Fruit fly (Drosophila melanogaster): ENCODE results near the gene Dpy-30L2.

Gene Dpy-30L2

DNA sequence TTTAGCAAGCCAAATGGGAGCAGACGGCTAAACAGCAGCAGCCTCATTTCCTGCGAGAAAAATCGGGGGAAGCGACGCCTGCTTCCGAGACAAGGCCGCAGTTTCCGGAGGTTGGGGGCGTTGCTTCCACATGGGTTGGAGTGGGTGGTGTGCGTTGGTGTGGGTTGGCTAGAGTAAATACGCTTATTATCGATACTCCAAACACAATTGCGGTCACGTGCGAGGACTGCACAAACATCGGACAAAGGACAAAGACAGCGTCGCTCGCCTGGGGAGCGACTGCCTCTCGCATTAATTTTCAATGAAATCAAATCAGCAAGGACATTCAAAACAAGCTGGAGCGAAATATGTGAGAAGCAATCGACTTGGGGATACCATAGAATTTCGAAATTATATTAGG, 33.7 kb upstream of the Dpy-30L2 start:
- TF ChIP-seq ovo (GFP tag; optimal IDR thresholded peaks at IDR 0.05) (no peak), kay (GFP tag; ENCODE audit: borderline replicate concordance) (no peak), CG7101 (tag; optimal IDR thresholded peaks at IDR 0.05) (no peak), CG11617 (GFP tag; optimal IDR thresholded peaks at IDR 0.05) (no peak), cic (GFP tag; optimal IDR thresholded peaks at IDR 0.05) (no peak), CG5204 (GFP tag; optimal IDR thresholded peaks at IDR 0.05) (no peak), cnc (optimal IDR thresholded peaks at IDR 0.05) (no peak), bab1 (GFP tag; optimal IDR thresholded peaks at IDR 0.05) (no peak), CG14711 (tag; optimal IDR thresholded peaks at IDR 0.05) (no peak), Clk (GFP tag; optimal IDR thresholded peaks at IDR 0.05) (no peak)

DNA sequence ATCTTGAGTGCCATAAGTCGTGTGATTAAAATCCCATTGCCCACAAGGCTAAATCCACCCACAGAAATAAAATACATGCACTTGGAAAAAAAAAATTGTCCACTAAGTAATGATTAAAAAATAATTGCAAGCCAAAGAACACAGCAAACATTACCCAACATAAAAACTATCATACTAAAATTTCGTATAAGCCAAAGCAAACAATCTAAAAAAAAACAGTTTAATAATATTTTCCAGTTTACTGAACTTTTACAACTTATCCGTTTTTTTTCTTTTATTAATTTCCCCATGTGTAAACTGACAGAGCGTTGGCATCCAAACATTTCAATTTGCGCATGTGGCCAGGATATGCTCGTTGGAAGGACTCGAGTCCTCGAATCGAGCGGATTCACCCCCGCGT, 32.7 kb upstream of the Dpy-30L2 start:
- no peak for TF ChIP-seq Hr96 (GFP tag; optimal IDR thresholded peaks at IDR 0.05)
- TF ChIP-seq toe (GFP tag; optimal IDR thresholded peaks at IDR 0.05) = no peak
- TF ChIP-seq CG12768 (GFP tag; optimal IDR thresholded peaks at IDR 0.05) = no peak
- no peak for TF ChIP-seq cnc (optimal IDR thresholded peaks at IDR 0.05)
- no peak for TF ChIP-seq CG5204 (GFP tag; optimal IDR thresholded peaks at IDR 0.05)
- no peak for TF ChIP-seq ovo (GFP tag; optimal IDR thresholded peaks at IDR 0.05)
- TF ChIP-seq Clk (GFP tag; optimal IDR thresholded peaks at IDR 0.05) = no peak
- TF ChIP-seq CG7045 (GFP tag; optimal IDR thresholded peaks at IDR 0.05) = no peak
- TF ChIP-seq cic (GFP tag; optimal IDR thresholded peaks at IDR 0.05) = no peak

dm6 chr3L:4076907-4077306, 29.4 kb upstream of the Dpy-30L2 start:
- TF ChIP-seq CG1620 (GFP tag; optimal IDR thresholded peaks at IDR 0.05) (no peak), Crg-1 (GFP tag; optimal IDR thresholded peaks at IDR 0.05) (no peak), CG5204 (GFP tag; optimal IDR thresholded peaks at IDR 0.05) (no peak), pad (GFP tag; optimal IDR thresholded peaks at IDR 0.05) (no peak), tj (GFP tag; optimal IDR thresholded peaks at IDR 0.05) (no peak), toe (GFP tag; optimal IDR thresholded peaks at IDR 0.05) (no peak), cic (GFP tag; optimal IDR thresholded peaks at IDR 0.05) (no peak), CG11617 (GFP tag; optimal IDR thresholded peaks at IDR 0.05) (no peak)

DNA sequence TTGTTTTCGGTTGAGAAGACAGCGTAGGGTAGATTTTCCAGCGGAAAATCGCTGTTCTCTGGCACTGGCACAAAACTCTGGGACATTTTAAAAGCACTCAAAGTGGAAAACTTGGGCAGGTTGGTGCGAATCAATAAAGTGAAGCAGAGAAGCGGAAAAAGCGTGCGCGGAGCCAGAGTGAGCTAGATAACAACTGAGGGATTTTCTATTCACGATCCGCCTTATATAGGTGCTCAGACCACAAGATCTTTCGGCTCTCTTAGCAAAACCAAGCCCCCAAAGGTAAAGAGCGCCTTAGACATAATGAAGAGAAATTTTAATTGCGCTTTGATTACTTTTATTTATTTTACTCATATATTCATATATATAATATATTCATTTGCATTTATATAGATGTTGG, 26.2 kb upstream of the Dpy-30L2 start, which contains the start of gene Faa:
Faa (minus strand) TSS at position 200 of the 400 bp plus-strand sequence.
- TF ChIP-seq cnc (optimal IDR thresholded peaks at IDR 0.05) (no peak), cic (GFP tag; optimal IDR thresholded peaks at IDR 0.05) (no peak), CG14711 (tag; optimal IDR thresholded peaks at IDR 0.05) (no peak), CG7101 (tag; optimal IDR thresholded peaks at IDR 0.05) (no peak), CG12768 (GFP tag; optimal IDR thresholded peaks at IDR 0.05) (no peak), Crg-1 (GFP tag; optimal IDR thresholded peaks at IDR 0.05) (no peak), ovo (GFP tag; optimal IDR thresholded peaks at IDR 0.05) (no peak), toe (GFP tag; optimal IDR thresholded peaks at IDR 0.05) (no peak), CG7045 (GFP tag; optimal IDR thresholded peaks at IDR 0.05) (no peak), tj (GFP tag; optimal IDR thresholded peaks at IDR 0.05) (no peak), pad (GFP tag; optimal IDR thresholded peaks at IDR 0.05) (no peak), Hr96 (GFP tag; optimal IDR thresholded peaks at IDR 0.05) (no peak), bab1 (GFP tag; optimal IDR thresholded peaks at IDR 0.05) (no peak), CG1620 (GFP tag; optimal IDR thresholded peaks at IDR 0.05) (no peak), Clk (GFP tag; optimal IDR thresholded peaks at IDR 0.05) (no peak), CG11617 (GFP tag; optimal IDR thresholded peaks at IDR 0.05) (no peak), CG5204 (GFP tag; optimal IDR thresholded peaks at IDR 0.05) (no peak), Mnt (GFP tag; optimal IDR thresholded peaks at IDR 0.05) (no peak)

DNA sequence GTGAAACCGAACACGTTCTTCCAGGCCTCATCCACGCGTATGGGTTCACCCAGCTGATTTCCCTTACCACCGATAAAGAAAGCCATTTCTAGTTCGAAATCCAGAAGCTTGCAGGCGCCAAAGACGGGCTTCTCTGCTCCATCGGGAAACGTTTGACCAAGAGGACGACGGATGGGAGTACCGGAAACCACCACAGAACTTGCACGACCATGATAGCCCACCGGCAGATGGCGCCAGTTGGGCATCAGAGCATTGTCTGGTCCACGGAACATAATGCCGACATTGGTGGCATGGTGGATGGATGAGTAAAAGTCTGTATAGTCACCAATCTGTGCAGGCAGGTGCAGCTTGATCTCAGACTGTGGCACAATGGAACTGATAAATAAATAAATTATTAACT, 25.2 kb upstream of the Dpy-30L2 start:
- TF ChIP-seq CG5204 (GFP tag; optimal IDR thresholded peaks at IDR 0.05) = no peak

- TF ChIP-seq ovo (GFP tag; optimal IDR thresholded peaks at IDR 0.05) (peak; percentile 15), CG1620 (GFP tag; optimal IDR thresholded peaks at IDR 0.05) (no peak), CG11617 (GFP tag; optimal IDR thresholded peaks at IDR 0.05) (no peak), CG7045 (GFP tag; optimal IDR thresholded peaks at IDR 0.05) (peak; percentile 9), Clk (GFP tag; optimal IDR thresholded peaks at IDR 0.05) (peak; percentile 48), kay (GFP tag; ENCODE audit: borderline replicate concordance) (no peak), cic (GFP tag; optimal IDR thresholded peaks at IDR 0.05) (peak; percentile 34), cnc (optimal IDR thresholded peaks at IDR 0.05) (no peak), CG5204 (GFP tag; optimal IDR thresholded peaks at IDR 0.05) (no peak), Crg-1 (GFP tag; optimal IDR thresholded peaks at IDR 0.05) (no peak), Hr96 (GFP tag; optimal IDR thresholded peaks at IDR 0.05) (peak; percentile 31), Mnt (GFP tag; optimal IDR thresholded peaks at IDR 0.05) (peak; percentile 83), CG12768 (GFP tag; optimal IDR thresholded peaks at IDR 0.05) (peak; percentile 58), bab1 (GFP tag; optimal IDR thresholded peaks at IDR 0.05) (peak; percentile 32), toe (GFP tag; optimal IDR thresholded peaks at IDR 0.05) (no peak), pad (GFP tag; optimal IDR thresholded peaks at IDR 0.05) (no peak), CG33017 (tag; optimal IDR thresholded peaks at IDR 0.05) (peak; percentile 75), CG7101 (tag; optimal IDR thresholded peaks at IDR 0.05) (peak; percentile 42), tj (GFP tag; optimal IDR thresholded peaks at IDR 0.05) (peak; percentile 73), CG14711 (tag; optimal IDR thresholded peaks at IDR 0.05) (peak; percentile 14)
Observed at dm6 chr3L:4071561-4072049, 24.1 kb upstream of the Dpy-30L2 start, which contains the start of gene wit. wit (minus strand) TSS chr3L:4071717.

DNA sequence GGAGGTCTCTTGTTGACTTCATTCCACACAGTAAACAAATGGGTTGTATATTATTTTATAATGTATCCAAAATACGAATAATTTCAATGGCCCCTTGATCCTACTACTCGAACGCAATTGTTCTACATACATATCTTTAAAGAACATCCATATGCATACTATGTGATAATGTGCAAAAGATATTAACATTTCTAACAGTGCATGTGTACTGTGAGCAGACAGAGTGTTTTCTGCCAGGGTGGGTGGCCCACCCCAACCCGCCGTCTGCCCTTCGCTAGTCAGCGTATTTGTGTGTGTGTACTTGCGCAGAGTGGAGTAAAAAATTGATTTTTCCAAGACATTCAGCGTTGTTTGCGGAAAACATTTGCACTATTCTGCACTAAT, 23.5 kb upstream of the Dpy-30L2 start:
- no peak for TF ChIP-seq tj (GFP tag; optimal IDR thresholded peaks at IDR 0.05)
- TF ChIP-seq CG12768 (GFP tag; optimal IDR thresholded peaks at IDR 0.05) = peak; percentile 43
- peak; percentile 1 for TF ChIP-seq Crg-1 (GFP tag; optimal IDR thresholded peaks at IDR 0.05)
- TF ChIP-seq CG11617 (GFP tag; optimal IDR thresholded peaks at IDR 0.05) = peak; percentile 10
- TF ChIP-seq pad (GFP tag; optimal IDR thresholded peaks at IDR 0.05) = no peak
- TF ChIP-seq toe (GFP tag; optimal IDR thresholded peaks at IDR 0.05) = peak; percentile 72
- TF ChIP-seq cnc (optimal IDR thresholded peaks at IDR 0.05) = no peak
- TF ChIP-seq Clk (GFP tag; optimal IDR thresholded peaks at IDR 0.05) = peak; percentile 41
- TF ChIP-seq cic (GFP tag; optimal IDR thresholded peaks at IDR 0.05) = no peak
- TF ChIP-seq Mnt (GFP tag; optimal IDR thresholded peaks at IDR 0.05) = no peak
- peak; percentile 22 for TF ChIP-seq CG33017 (tag; optimal IDR thresholded peaks at IDR 0.05)
- no peak for TF ChIP-seq kay (GFP tag; ENCODE audit: borderline replicate concordance)
- TF ChIP-seq CG14711 (tag; optimal IDR thresholded peaks at IDR 0.05) = peak; percentile 72
- TF ChIP-seq CG7101 (tag; optimal IDR thresholded peaks at IDR 0.05) = peak; percentile 52
- no peak for TF ChIP-seq ovo (GFP tag; optimal IDR thresholded peaks at IDR 0.05)
- TF ChIP-seq CG5204 (GFP tag; optimal IDR thresholded peaks at IDR 0.05) = peak; percentile 82
- peak; percentile 66 for TF ChIP-seq CG7045 (GFP tag; optimal IDR thresholded peaks at IDR 0.05)
- TF ChIP-seq CG1620 (GFP tag; optimal IDR thresholded peaks at IDR 0.05) = peak; percentile 9
- no peak for TF ChIP-seq bab1 (GFP tag; optimal IDR thresholded peaks at IDR 0.05)
- no peak for TF ChIP-seq Hr96 (GFP tag; optimal IDR thresholded peaks at IDR 0.05)

All from whole organism, adult.